Worm (Caenorhabditis elegans) whole organism, L4/young adult: ENCODE data around the gene srsx-14.
A peak's percentile ranks its signal among the peaks of the same experiment; 100 is the strongest.

Experiments used
- W03F9.2 ChIP-seq: fragments of 150-350 bp; optimal IDR thresholded peaks from 2 replicates; lab custom pipeline; 2014; ENCODE audit warnings: missing biosample characterization, missing genetic modification characterization
- dao-5 ChIP-seq: sonication (generic microtip); optimal IDR thresholded peaks from 2 replicates; lab custom pipeline; 2016; ENCODE audit warnings: missing genotype, missing genetic modification characterization, moderate library complexity, missing compliant biosample characterization
- him-1 ChIP-seq: sonication (generic microtip); optimal IDR thresholded peaks from 2 replicates; lab custom pipeline; 2016; ENCODE audit warnings: missing genotype, missing genetic modification reagents, missing genetic modification characterization, missing compliant biosample characterization

srsx-14 gene

DNA sequence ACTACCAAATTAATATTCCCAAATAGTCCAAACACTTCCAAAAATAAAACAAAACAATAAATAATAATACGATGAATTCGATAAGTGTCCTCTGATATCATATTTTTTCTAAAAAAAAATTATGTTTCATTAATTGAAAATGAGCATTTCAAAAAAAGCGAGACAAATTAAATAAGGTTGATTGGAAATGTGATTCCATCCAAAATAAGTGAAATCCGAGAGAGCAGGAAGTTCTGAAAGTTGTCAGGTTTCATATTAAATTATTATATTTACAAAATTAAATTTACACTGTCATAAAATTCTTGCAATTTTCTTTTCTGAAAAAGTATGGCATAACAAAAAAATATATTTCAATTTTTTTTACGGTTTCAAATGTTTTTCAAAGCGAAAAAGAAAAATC is at the start of gene srsx-14:
Gene srsx-14, minus strand, starts transcription at position 101 of the 400 bp plus-strand sequence.
- TF ChIP-seq him-1 (no peak), W03F9.2 (tag; lab: Kevin White, UChicago) (no peak), dao-5 (tag; lab: Kevin White, UChicago) (no peak)

DNA sequence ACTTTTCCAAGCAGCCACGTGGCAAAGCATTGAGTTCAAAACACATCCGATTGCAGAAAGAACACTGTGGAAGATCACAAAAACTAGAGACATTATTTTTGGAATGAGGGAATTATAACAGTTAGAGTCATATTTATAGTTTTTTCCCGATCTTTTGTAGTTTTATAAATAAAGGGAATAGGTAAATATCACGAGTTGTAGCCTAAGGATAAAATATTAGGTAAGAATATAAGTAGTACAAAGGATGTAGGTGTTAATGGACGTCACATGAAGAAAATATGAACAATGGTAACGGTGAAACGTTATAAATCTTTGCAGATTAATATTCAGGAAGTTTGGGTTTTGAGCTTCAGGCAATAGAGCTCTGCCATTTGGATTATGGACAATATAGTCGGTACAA is 47.5 kb upstream of the srsx-14 start, which contains the start of gene srd-5:
Gene srd-5, minus strand, starts transcription at position 101 of the 400 bp plus-strand sequence.
- TF ChIP-seq dao-5 (tag; lab: Kevin White, UChicago) (no peak), W03F9.2 (tag; lab: Kevin White, UChicago) (no peak), him-1 (no peak)

DNA sequence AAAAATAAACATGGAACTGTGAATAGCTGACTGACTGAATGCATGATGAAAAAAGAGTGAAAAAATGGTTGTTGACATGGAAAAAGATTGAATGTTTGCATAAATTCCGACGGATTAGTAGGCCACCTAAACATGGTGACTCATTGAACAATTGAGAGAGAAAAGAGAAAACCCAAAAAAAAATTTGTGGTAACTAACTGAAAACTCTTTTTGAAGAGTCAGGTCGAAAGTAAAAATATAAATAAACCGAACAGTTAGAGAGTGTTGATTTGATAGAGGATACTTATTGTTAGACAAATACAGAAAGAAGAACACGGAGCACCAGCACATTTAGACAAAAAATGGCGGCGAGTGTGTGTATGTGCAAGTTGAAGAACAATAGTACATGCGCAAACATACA is 44.4 kb upstream of the srsx-14 start:
- TF ChIP-seq him-1 = no peak
- TF ChIP-seq dao-5 (tag; lab: Kevin White, UChicago) = no peak
- TF ChIP-seq W03F9.2 (tag; lab: Kevin White, UChicago) = no peak

DNA sequence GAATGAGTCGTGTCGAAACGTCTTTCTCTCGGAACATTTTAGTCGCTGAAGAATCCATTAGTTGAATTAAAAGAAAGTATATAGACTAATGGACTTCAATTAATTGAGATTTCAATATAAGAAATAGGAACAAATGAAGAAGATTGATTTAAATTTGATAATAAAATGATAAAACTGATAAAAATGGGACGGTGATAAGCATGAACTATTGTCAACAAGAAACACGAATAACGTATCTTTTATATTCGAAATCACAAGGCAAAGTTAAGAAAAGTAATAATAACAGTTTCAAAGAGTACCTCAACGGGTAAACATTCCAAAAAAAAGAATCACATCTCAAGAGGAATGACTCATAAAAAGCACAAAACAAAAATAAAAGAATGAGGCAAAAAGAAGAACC is 42.5 kb upstream of the srsx-14 start, which contains the start of gene T19E7.6:
Gene T19E7.6, minus strand, starts transcription at position 45 of the 400 bp plus-strand sequence.
- no peak for TF ChIP-seq W03F9.2 (tag; lab: Kevin White, UChicago)

DNA sequence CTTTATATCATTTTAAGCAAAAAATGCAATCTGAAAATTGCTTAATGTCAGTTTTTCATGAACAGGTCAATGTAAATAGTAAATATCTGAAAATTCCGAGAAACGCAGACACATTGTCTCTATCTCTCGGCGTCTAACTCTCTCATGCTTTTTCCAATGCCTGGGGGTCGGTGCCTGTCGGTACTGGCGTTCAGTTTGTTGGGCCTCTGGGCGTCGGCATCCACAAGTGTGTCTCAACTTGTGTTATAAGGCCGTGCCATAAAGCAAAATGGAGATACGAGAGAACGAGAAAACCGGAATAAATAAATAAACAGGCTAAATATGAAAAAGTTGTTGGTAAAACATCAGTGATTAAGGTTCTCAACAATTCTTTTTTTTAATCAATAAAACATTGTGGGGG is 40.2 kb upstream of the srsx-14 start:
- TF ChIP-seq W03F9.2 (tag; lab: Kevin White, UChicago) (no peak), dao-5 (tag; lab: Kevin White, UChicago) (no peak), him-1 (no peak)

DNA sequence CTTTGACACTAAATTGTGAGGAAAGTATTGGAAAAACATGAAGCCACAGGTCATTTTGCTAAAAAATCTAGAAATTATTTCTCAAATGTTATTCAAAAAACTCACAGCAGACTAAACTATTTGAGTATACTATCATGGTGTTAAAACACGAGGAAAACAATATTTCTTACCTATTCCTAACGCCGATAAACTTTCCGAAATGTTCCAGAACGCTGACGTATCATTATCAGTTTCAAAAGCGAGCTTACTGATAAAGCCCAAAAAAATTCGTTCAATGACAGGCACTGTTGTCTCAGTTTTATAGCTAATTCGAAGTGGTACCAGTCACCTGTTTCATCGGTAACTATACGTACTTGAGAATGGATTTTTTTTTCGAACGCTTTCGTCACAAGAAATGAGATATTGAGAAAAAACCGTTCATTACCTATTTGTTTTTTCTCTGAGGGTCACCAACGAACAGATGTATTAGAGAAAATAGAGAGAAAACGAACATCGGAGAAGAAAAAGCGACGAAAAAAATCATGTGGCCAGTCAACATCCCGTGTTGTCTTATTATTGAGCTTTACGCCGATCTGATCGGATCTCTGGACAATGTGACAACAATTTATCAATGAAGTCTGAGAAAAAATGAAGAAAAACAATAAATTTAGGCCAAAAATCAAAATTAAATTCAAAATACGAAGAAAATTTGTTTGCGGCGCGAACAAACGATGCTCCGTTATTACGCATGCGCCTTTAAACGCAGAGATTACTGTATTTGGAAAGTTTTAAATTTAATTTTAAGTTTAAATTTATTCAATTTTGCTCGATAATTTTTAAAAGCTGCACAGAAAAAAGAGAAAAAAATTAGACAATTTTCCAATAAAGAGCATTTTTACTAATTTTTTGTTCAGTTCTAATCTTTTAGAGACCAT is 39.4 kb upstream of the srsx-14 start:
- no peak for TF ChIP-seq him-1
- TF ChIP-seq dao-5 (tag; lab: Kevin White, UChicago) = no peak
- peak; percentile 11 for TF ChIP-seq W03F9.2 (tag; lab: Kevin White, UChicago)

DNA sequence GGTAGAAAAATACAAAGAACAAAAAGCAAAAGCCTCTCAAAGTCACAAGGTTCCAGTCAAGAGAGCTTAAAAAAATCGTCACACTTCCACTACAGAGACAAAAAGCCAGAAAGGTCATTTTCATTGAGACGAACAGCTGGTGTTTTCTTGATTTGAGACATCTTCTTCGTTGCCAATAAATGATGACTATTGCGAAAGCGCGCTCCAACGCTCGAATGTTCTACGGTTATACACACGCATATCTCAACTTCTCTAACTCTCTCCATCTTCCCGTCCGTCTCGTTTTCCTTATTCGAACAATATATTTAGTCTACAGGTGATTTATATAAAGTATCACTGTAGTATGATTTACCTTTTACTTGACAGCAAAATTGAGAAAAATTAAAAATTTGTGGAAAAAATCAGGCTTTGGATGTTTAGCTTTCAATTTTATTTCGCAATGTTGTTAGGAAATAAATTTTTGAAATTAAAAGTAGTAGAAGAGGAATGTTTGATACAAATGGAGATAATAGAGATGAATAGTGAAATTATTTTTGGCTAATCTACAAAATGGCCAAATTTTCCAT is 38.5 kb upstream of the srsx-14 start:
- TF ChIP-seq dao-5 (tag; lab: Kevin White, UChicago) (no peak), W03F9.2 (tag; lab: Kevin White, UChicago) (peak; percentile 32)

DNA sequence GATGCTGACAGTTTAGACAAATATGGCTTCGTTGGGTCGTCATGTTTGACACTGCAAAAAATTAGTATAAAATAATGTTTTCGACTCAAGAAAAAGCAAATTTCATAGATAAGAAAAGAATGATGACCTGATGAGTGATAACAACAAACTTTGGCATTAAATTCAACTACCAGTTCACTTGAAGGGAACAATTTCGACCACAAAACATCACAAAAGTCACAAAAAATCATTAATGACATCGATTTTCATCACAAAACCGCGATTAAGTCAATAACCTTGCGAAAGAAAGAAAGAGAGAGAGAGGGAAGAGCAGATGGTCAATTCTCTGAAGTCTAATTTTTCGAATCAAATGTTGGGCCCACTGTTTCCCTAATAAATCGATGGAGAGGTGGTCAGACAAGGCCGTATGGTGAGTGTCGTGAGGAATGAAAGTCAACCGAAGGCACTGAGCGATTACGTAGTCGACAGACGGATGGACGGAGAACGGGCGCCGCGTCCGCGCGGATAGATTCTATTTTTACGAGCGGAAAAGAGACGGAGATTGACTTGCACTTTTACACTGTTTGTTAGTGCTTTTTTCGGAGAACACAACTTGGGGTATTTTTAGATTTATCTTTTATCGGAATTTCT is 37.5 kb upstream of the srsx-14 start, which contains the start of gene bec-1:
Gene bec-1, minus strand, starts transcription at position 51 of the 630 bp plus-strand sequence.
- TF ChIP-seq dao-5 (tag; lab: Kevin White, UChicago) (no peak), W03F9.2 (tag; lab: Kevin White, UChicago) (no peak), him-1 (no peak)

DNA sequence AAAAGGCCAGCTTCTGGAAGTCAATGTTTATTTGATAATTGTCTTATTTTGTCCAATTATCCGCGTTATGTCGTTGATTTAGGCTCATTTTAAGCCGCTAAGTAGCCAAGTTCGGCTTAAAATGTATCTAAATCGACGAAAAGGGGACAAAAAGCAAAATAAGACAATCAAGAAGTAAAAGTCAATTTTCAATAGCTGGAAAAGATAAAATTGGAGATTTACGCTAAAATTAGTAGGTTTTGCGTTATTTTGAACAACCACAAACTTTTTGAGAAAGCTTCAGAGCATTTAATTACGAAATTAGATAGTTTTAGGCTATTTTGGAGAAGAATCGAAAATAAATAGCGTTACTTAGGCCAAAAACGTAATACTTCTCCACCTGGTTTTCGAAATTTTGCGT is 35.9 kb upstream of the srsx-14 start:
- TF ChIP-seq dao-5 (tag; lab: Kevin White, UChicago) (no peak), W03F9.2 (tag; lab: Kevin White, UChicago) (no peak)

DNA sequence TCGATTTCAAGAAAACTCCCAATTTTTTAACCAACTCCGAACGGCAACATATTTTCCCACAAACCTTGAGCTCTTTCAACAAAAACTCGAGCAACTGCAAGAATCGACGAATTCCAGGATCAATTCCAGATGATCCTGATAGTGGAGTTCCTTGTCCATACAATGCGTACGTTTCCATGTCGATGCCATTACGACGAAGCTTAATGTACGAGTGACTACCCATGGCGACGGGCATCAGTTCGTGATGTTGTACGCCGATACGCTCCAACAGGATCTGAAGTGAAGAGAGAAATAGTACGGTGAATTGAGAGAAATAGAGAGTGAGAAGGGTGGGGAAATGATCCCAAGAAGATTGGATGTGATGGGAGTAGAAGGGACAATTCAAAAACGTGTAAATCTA is 35.1 kb upstream of the srsx-14 start:
- no peak for TF ChIP-seq dao-5 (tag; lab: Kevin White, UChicago)
- no peak for TF ChIP-seq him-1
- no peak for TF ChIP-seq W03F9.2 (tag; lab: Kevin White, UChicago)

DNA sequence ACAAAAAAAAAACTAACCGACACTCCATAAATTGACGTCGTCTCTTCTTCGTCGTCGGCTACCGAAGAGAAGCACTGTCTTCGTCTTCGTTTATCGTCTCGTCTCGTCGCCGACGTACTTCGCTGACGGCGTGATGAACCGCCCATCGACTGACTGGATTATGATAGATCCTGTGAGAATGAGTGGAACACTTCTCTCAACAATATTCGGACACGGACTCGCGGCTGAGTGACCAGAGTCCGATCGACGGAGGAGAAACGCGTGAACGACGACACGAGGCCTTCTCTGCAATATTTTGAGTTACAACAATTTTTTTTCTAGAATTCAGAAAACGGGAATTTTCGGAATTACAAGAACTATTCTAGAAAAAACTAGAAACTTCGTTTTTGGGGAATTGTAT is 33.3 kb upstream of the srsx-14 start, which contains the start of gene skn-1:
Gene skn-1, minus strand, starts transcription at position 146 of the 400 bp plus-strand sequence.
- TF ChIP-seq W03F9.2 (tag; lab: Kevin White, UChicago) = no peak
- TF ChIP-seq dao-5 (tag; lab: Kevin White, UChicago) = no peak
- no peak for TF ChIP-seq him-1

DNA sequence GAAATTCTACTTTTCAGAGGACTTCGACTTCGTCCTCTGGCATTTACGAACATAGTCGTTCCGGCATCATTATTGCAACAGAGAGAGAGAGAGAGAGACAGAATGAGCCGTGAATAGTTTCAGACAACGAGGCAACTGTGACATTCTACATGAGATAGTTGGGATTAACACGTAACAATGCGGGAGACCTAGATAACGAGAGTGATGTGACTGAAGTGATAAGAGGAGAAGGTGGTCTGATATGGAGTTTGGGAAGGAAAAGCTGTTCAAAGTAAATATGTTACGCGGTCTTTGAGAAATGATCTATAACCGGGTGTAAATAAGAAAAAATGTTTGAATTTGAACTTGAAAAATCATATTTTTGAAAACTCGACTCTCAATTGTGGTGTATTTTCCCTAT is 32.5 kb upstream of the srsx-14 start:
- TF ChIP-seq W03F9.2 (tag; lab: Kevin White, UChicago) (no peak), him-1 (no peak), dao-5 (tag; lab: Kevin White, UChicago) (no peak)

DNA sequence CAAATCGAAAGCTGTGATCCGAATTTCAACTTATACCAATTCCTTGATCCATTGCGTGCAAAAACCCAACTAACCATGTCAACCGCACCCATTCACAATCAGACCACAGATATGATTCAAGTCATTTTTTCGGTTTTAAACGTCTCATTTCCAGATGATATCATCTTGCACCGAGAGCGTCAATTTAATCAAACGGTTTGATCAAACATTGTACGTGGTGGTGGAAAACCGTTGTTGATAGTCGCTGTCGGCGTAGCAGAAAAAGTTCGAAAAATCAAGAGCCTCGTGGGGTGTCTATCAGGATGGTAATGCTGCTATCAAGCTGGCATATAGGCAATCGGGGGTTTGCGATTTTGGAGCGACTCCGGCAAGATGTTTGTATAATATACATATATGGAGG is 31.9 kb upstream of the srsx-14 start:
- TF ChIP-seq W03F9.2 (tag; lab: Kevin White, UChicago) (no peak), him-1 (no peak), dao-5 (tag; lab: Kevin White, UChicago) (no peak)

DNA sequence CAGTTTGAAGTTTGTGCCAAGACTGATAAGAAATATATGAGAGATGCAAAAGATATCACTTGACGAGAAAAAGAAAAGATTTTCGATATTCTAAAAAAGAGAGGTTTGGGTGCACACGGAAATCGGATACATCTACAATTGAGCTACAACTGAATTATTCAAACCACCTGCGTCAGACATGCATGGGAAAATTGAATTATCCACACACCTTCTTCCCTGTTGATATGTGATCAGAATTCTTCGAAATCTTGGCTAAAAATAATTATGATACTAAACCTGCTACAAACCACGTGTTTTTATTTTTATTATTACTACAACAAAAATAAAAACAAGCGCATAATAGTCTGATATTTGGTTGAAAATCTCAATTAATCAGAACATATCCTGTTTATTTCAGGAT is 31.3 kb upstream of the srsx-14 start:
- TF ChIP-seq dao-5 (tag; lab: Kevin White, UChicago) (no peak), him-1 (no peak), W03F9.2 (tag; lab: Kevin White, UChicago) (no peak)
